Fruit fly (Drosophila melanogaster) whole organism, embryonic: ENCODE data around the gene mxc.

Experiments used
- Aef1 ChIP-seq: fragments of 200-800 bp; sonication (Bioruptor generic); IDR thresholded peaks from 3 replicates; pipeline ENCODE4 v1.3.6; 2022; ENCODE audit warnings: missing biosample characterization, missing genetic modification characterization
- BEAF-32 ChIP-seq: fragments of 200-800 bp; sonication (Bioruptor generic); optimal IDR thresholded peaks from 3 replicates; lab custom pipeline; 2017; ENCODE audit warnings: missing biosample characterization, missing genetic modification characterization, mild to moderate bottlenecking, moderate library complexity, missing genetic modification reagents
- BtbVII ChIP-seq: fragments of 200-800 bp; sonication (Bioruptor generic); optimal IDR thresholded peaks from 3 replicates; lab custom pipeline; 2017; ENCODE audit warnings: missing biosample characterization, mild to moderate bottlenecking, missing genetic modification characterization
- CG11504 ChIP-seq: fragments of 200-800 bp; sonication (Bioruptor generic); optimal IDR thresholded peaks from 3 replicates; lab custom pipeline; 2019; ENCODE audit warnings: missing biosample characterization, mild to moderate bottlenecking, missing genetic modification characterization, moderate library complexity
- CG15011 ChIP-seq: fragments of 200-800 bp; sonication (Bioruptor generic); optimal IDR thresholded peaks from 3 replicates; lab custom pipeline; 2018; ENCODE audit warnings: missing biosample characterization, mild to moderate bottlenecking, missing genetic modification characterization
- CG17361 ChIP-seq: fragments of 200-800 bp; sonication (Bioruptor generic); IDR thresholded peaks from 3 replicates; pipeline ENCODE4 v1.3.6; 2022; ENCODE audit warnings: missing biosample characterization, missing genetic modification characterization
- CG2129 ChIP-seq: fragments of 200-800 bp; sonication (Bioruptor generic); IDR thresholded peaks from 2 replicates; pipeline ENCODE4 v1.3.6; 2022; ENCODE audit warnings: missing biosample characterization, missing genetic modification characterization; ENCODE audit not compliant: partially characterized antibody
- CG31441 ChIP-seq: fragments of 200-800 bp; sonication (Bioruptor generic); IDR thresholded peaks from 2 replicates; pipeline ENCODE4 v1.3.6; 2022; ENCODE audit warnings: missing biosample characterization, missing genetic modification characterization
- CG32532 ChIP-seq: fragments of 200-800 bp; sonication (Bioruptor generic); IDR thresholded peaks from 2 replicates; pipeline ENCODE4 v1.3.6; 2022; ENCODE audit warnings: missing biosample characterization, missing genetic modification characterization
- CG3407 ChIP-seq: fragments of 200-800 bp; sonication (Bioruptor generic); optimal IDR thresholded peaks from 2 replicates; lab custom pipeline; 2018; ENCODE audit warnings: missing biosample characterization, mild to moderate bottlenecking, missing genetic modification characterization
- CG4404 ChIP-seq: fragments of 200-800 bp; sonication (Bioruptor generic); IDR thresholded peaks from 2 replicates; pipeline ENCODE4 v1.3.6; 2022; ENCODE audit warnings: missing biosample characterization, missing genetic modification characterization
- CG4424 ChIP-seq: fragments of 200-800 bp; sonication (Bioruptor generic); optimal IDR thresholded peaks from 3 replicates; lab custom pipeline; 2016; ENCODE audit warnings: missing biosample characterization, missing genetic modification characterization
- CG4730 ChIP-seq: fragments of 200-800 bp; sonication (Bioruptor generic); IDR thresholded peaks from 2 replicates; pipeline ENCODE4 v1.3.6; 2022; ENCODE audit warnings: missing biosample characterization, missing genetic modification characterization
- CG4820 ChIP-seq: fragments of 200-800 bp; sonication (Bioruptor generic); optimal IDR thresholded peaks from 3 replicates; lab custom pipeline; 2016; ENCODE audit warnings: missing biosample characterization, missing genetic modification characterization
- CG8478 ChIP-seq: fragments of >200 bp; optimal IDR thresholded peaks from 2 replicates; lab custom pipeline; 2018
- HLH3B ChIP-seq: fragments of 200-800 bp; sonication (Bioruptor generic); IDR thresholded peaks from 2 replicates; pipeline ENCODE4 v1.3.6; 2022; ENCODE audit warnings: missing biosample characterization, missing genetic modification characterization
- HLH4C ChIP-seq: fragments of 200-800 bp; sonication (Bioruptor generic); IDR thresholded peaks from 3 replicates; pipeline ENCODE4 v1.3.6; 2022; ENCODE audit warnings: missing biosample characterization, missing genetic modification characterization; ENCODE audit not compliant: partially characterized antibody
- HLHmδ ChIP-seq: fragments of 200-800 bp; sonication (Bioruptor generic); optimal IDR thresholded peaks from 2 replicates; lab custom pipeline; 2018; ENCODE audit warnings: missing biosample characterization, mild to moderate bottlenecking, missing genetic modification characterization, moderate library complexity
- Hsf ChIP-seq: fragments of 200-800 bp; sonication (Bioruptor generic); optimal IDR thresholded peaks from 3 replicates; lab custom pipeline; 2016; ENCODE audit warnings: missing biosample characterization, missing genetic modification characterization
- Optix ChIP-seq: fragments of 200-800 bp; sonication (Bioruptor generic); IDR thresholded peaks from 3 replicates; pipeline ENCODE4 v1.3.6; 2022; ENCODE audit warnings: missing biosample characterization, missing genetic modification characterization
- PHDP ChIP-seq: fragments of 200-800 bp; sonication (Bioruptor generic); optimal IDR thresholded peaks from 3 replicates; lab custom pipeline; 2018; ENCODE audit warnings: missing biosample characterization, mild to moderate bottlenecking, missing genetic modification characterization, moderate library complexity
- Ssrp ChIP-seq: fragments of 200-800 bp; sonication (Bioruptor generic); optimal IDR thresholded peaks from 2 replicates; lab custom pipeline; 2018; ENCODE audit warnings: missing biosample characterization, mild to moderate bottlenecking, missing genetic modification characterization, moderate library complexity
- az2 ChIP-seq: fragments of 200-800 bp; sonication (Bioruptor generic); optimal IDR thresholded peaks from 3 replicates; lab custom pipeline; 2016; ENCODE audit warnings: missing biosample characterization, missing genetic modification characterization
- bab2 ChIP-seq: fragments of 200-800 bp; sonication (Bioruptor generic); optimal IDR thresholded peaks from 2 replicates; lab custom pipeline; 2016; ENCODE audit warnings: missing biosample characterization, missing genetic modification characterization
- cato ChIP-seq: fragments of 200-800 bp; sonication (Bioruptor generic); optimal IDR thresholded peaks from 2 replicates; lab custom pipeline; 2016; ENCODE audit warnings: missing biosample characterization, missing genetic modification characterization, borderline replicate concordance
- ci ChIP-seq: fragments of 200-800 bp; sonication (Bioruptor generic); IDR thresholded peaks from 3 replicates; pipeline ENCODE4 v1.3.6; 2022; ENCODE audit warnings: missing biosample characterization, missing genetic modification characterization
- dm ChIP-seq: fragments of 200-800 bp; sonication (Bioruptor generic); optimal IDR thresholded peaks from 3 replicates; lab custom pipeline; 2016; ENCODE audit warnings: missing biosample characterization, missing genetic modification characterization
- ewg ChIP-seq: fragments of 200-800 bp; sonication (Bioruptor generic); optimal IDR thresholded peaks from 3 replicates; lab custom pipeline; 2017; ENCODE audit warnings: mild to moderate bottlenecking, missing biosample characterization, missing genetic modification reagents, missing genetic modification characterization
- fd96Cb ChIP-seq: fragments of 200-800 bp; sonication (Bioruptor generic); optimal IDR thresholded peaks from 2 replicates; lab custom pipeline; 2018; ENCODE audit warnings: missing biosample characterization, mild to moderate bottlenecking, missing genetic modification characterization, moderate library complexity
- fu2 ChIP-seq: fragments of 200-800 bp; sonication (Bioruptor generic); optimal IDR thresholded peaks from 2 replicates; lab custom pipeline; 2016; ENCODE audit warnings: missing biosample characterization, missing genetic modification characterization
- gem ChIP-seq: fragments of 200-800 bp; sonication (Bioruptor generic); optimal IDR thresholded peaks from 2 replicates; lab custom pipeline; 2019; ENCODE audit warnings: missing biosample characterization, mild to moderate bottlenecking, missing genetic modification characterization, moderate library complexity
- hbn ChIP-seq: fragments of 200-800 bp; sonication (Bioruptor generic); IDR thresholded peaks from 2 replicates; pipeline ENCODE4 v1.3.6; 2022; ENCODE audit warnings: missing biosample characterization, missing genetic modification characterization; ENCODE audit not compliant: partially characterized antibody
- luna ChIP-seq: fragments of 200-800 bp; sonication (Bioruptor generic); optimal IDR thresholded peaks from 2 replicates; lab custom pipeline; 2016; ENCODE audit warnings: missing biosample characterization, missing genetic modification characterization
- nmo ChIP-seq: fragments of 200-800 bp; sonication (Bioruptor generic); optimal IDR thresholded peaks from 2 replicates; lab custom pipeline; 2018; ENCODE audit warnings: missing biosample characterization, mild to moderate bottlenecking, missing genetic modification characterization, moderate library complexity
- pan ChIP-seq, 4 experiments: fragments of >200 bp in 3 of 4; fragments of 200-800 bp in 1 of 4; sonication (Bioruptor generic) in 1 of 4; optimal IDR thresholded peaks in 3 of 4; IDR thresholded peaks in 1 of 4; 2 replicates each; pipeline versions ENCODE4 v1.3.6 to Lab custom; 2017 to 2022; ENCODE audit warnings: missing biosample characterization in 2 of 4, missing genetic modification characterization in 2 of 4, mixed read lengths in 1 of 4
- row ChIP-seq: fragments of 200-800 bp; sonication (Bioruptor generic); IDR thresholded peaks from 3 replicates; pipeline ENCODE4 v1.3.6; 2022; ENCODE audit warnings: missing biosample characterization, missing genetic modification characterization
- sim ChIP-seq: fragments of 200-800 bp; sonication (Bioruptor generic); IDR thresholded peaks from 2 replicates; pipeline ENCODE4 v1.3.6; 2022; ENCODE audit warnings: missing biosample characterization, missing genetic modification characterization
- ssp ChIP-seq: fragments of 200-800 bp; sonication (Bioruptor generic); IDR thresholded peaks from 2 replicates; pipeline ENCODE4 v1.3.6; 2022; ENCODE audit warnings: missing biosample characterization, missing genetic modification characterization
- zfh1 ChIP-seq: fragments of 200-800 bp; sonication (Bioruptor generic); IDR thresholded peaks from 3 replicates; pipeline ENCODE4 v1.3.6; 2022; ENCODE audit warnings: missing biosample characterization, missing genetic modification characterization

Gene mxc

DNA sequence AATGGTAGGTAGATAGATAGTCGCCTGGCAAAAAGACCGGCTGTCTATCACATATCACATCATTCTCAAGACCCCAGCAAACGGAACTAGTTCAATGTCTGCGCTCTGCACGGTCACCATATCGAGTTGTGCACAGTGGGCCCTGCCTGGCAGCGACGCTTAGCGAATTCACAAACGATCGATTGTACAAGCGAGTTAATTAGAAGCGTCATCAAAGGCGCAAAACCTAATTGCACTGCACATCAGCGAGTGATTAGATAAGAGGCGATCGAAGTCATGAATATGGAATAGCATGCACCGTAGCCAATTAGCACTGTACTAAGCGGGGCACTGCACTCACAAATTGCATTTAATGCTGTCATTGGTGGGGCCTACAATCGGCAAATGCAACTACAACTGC lies 22.8 kb downstream of the mxc start (continued):
- TF ChIP-seq row (GFP tag; lab: Robert Waterston, UW): peak; percentile 66
- no peak for TF ChIP-seq CG3407 (GFP tag; lab: Kevin White, UChicago)
- TF ChIP-seq Optix (GFP tag; lab: Robert Waterston, UW): peak; percentile 51; the same call in 1 of the 3 replicates
- TF ChIP-seq CG4404 (GFP tag; lab: Robert Waterston, UW): peak; percentile 42; the same call in 1 of the 2 replicates
- TF ChIP-seq fd96Cb (tag; lab: Kevin White, UChicago): peak; percentile 35
- peak; percentile 64; the same call in 1 of the 3 replicates for TF ChIP-seq ci (GFP tag; lab: Robert Waterston, UW)
- TF ChIP-seq CG17361: 0 out of 3 replicates have a peak, but pooled peaks have one; percentile 14
- TF ChIP-seq bab2: peak; percentile 13
- peak; percentile 16; the same call in 1 of the 2 replicates for TF ChIP-seq CG31441 (GFP tag; lab: Robert Waterston, UW)
- TF ChIP-seq luna: no peak
- no peak for TF ChIP-seq hbn (GFP tag; lab: Robert Waterston, UW)
- no peak for TF ChIP-seq pan (optimal IDR thresholded peaks at IDR 0.05; lab: Kevin White, UChicago)
- TF ChIP-seq pan (GFP tag; optimal IDR thresholded peaks at IDR 0.05 in 1 of 2, IDR thresholded peaks at IDR 0.05 in 1 of 2): peak in 1 of 2 experiments; percentile 13
- TF ChIP-seq CG8478: no peak
- no peak for TF ChIP-seq dm (GFP tag; lab: Kevin White, UChicago)
- TF ChIP-seq zfh1 (GFP tag; lab: Robert Waterston, UW): peak; percentile 49; the same call in 1 of the 3 replicates
- TF ChIP-seq Aef1 (GFP tag; lab: Robert Waterston, UW): 0 out of 3 replicates have a peak, but pooled peaks have one; percentile 11
- peak; percentile 14 for TF ChIP-seq CG4820 (GFP tag; lab: Kevin White, UChicago)
- TF ChIP-seq HLH4C: no peak

DNA sequence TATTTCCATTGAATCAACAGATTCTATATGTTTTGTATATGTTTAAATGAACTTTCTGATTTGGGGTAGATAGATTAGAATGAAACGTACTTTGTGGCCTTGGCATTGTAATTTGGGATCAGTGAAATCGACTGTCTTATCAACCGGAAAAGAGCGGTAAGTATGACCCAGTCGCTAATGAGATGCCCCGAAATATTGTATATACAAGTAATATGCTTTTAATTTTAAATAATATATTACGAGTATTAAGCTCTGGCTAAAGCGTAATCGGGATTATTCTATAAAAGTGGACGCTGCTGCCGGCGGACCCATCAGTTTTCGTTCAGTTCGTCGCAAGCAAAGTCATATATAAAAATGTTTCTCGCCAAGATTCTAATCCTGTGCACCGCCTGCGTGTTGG lies 26.7 kb downstream of the mxc start, which contains the start of gene CG15369:
TSS of gene CG15369 (plus strand) at position 301 of the 400 bp plus-strand sequence.
- TF ChIP-seq CG2129 (GFP tag; lab: Robert Waterston, UW): no peak

dm6 chrX:9215485-9215884 lies 27.8 kb downstream of the mxc start, which contains the start of gene CG15368:
CG15368 (plus strand) TSS chrX:9215785.
- TF ChIP-seq ssp (GFP tag; lab: Robert Waterston, UW): no peak
- TF ChIP-seq nmo (GFP tag; lab: Kevin White, UChicago): no peak

- TF ChIP-seq CG4424 (no peak), Ssrp (no peak), PHDP (no peak), fu2 (GFP tag; lab: Kevin White, UChicago) (no peak), ewg (GFP tag; lab: Kevin White, UChicago) (no peak), CG32532 (GFP tag; lab: Robert Waterston, UW) (no peak), CG15011 (GFP tag; lab: Kevin White, UChicago) (no peak), BtbVII (GFP tag; lab: Kevin White, UChicago) (no peak), BEAF-32 (GFP tag; lab: Kevin White, UChicago) (no peak), HLHmδ (GFP tag; lab: Kevin White, UChicago) (no peak)
Observed at dm6 chrX:9214576-9214975, 28.7 kb downstream of the mxc start, which contains the start of gene Obp8a. Obp8a (plus strand) TSS chrX:9214876.

dm6 chrX:9210787-9211186 lies 32.5 kb downstream of the mxc start, which contains the start of gene SmydA-9:
SmydA-9 (minus strand) TSS chrX:9210887.
- TF ChIP-seq row (GFP tag; lab: Robert Waterston, UW): peak; percentile 32; the same call in 2 of the 3 replicates
- TF ChIP-seq az2 (GFP tag; lab: Kevin White, UChicago): no peak
- TF ChIP-seq sim (GFP tag; lab: Robert Waterston, UW): no peak
- no peak for TF ChIP-seq Hsf
- TF ChIP-seq CG4730 (GFP tag; lab: Robert Waterston, UW): no peak
- peak; percentile 24 for TF ChIP-seq CG11504 (tag; lab: Kevin White, UChicago)
- peak; percentile 18 for TF ChIP-seq gem
- TF ChIP-seq cato: no peak
- peak; percentile 25; the same call in 1 of the 2 replicates for TF ChIP-seq HLH3B (GFP tag; lab: Robert Waterston, UW)
